Worm (Caenorhabditis elegans): ENCODE data around the gene W02F12.8.

- TF ChIP-seq ama-1 (optimal IDR thresholded peaks at IDR 0.05) (no peak), dpl-1 (GFP tag; optimal IDR thresholded peaks at IDR 0.05) (no peak), sdz-12 (GFP tag; optimal IDR thresholded peaks at IDR 0.05) (no peak), pha-4 (GFP tag; IDR thresholded peaks at IDR 0.05) (no peak), pha-4 (tag; optimal IDR thresholded peaks at IDR 0.05) (no peak), nhr-25 (tag; optimal IDR thresholded peaks at IDR 0.05; ENCODE audit: borderline replicate concordance, insufficient read depth) (no peak), ces-1 (GFP tag; optimal IDR thresholded peaks at IDR 0.05) (peak; percentile 61), ceh-82 (tag; optimal IDR thresholded peaks at IDR 0.05) (no peak), zip-2 (tag; optimal IDR thresholded peaks at IDR 0.05) (no peak), ztf-11 (tag; optimal IDR thresholded peaks at IDR 0.05) (no peak), unc-39 (tag; optimal IDR thresholded peaks at IDR 0.05) (no peak)
These were observed 32.9 kb downstream of the W02F12.8 start for ce11 chrV:6661658-6662057.
